Worm (Caenorhabditis elegans): Measurements from ENCODE around the gene C50F4.9.

DNA sequence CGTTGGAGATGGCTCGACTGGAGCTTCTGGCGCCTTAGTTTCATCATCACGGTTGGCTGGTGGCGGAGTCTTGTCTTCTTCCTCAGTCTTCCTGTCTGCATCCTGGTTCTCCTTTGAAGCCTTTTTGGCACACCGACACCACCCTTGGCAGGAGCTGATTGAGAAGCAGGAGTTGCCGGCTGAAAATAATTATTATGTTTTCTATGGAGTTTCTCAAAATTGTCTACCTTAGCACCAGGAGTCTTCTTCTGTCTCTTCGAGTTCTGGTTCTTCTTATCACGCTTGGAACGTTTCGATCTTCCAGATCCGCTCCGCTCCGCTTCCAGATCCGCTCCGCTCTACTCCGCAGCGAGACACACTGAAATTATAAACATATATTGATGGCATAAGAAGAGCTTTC is 43.4 kb downstream of the C50F4.9 start, which contains the start of gene K06A4.6:
- TF ChIP-seq ztf-4 (tag; optimal IDR thresholded peaks at IDR 0.05), result no peak
- no peak for TF ChIP-seq skn-1 (tag; optimal IDR thresholded peaks at IDR 0.05)
- TF ChIP-seq ceh-82 (tag; optimal IDR thresholded peaks at IDR 0.05), result no peak
- TF ChIP-seq sea-2 (GFP tag; optimal IDR thresholded peaks at IDR 0.05), result no peak
- TF ChIP-seq tbx-2 (tag; optimal IDR thresholded peaks at IDR 0.05), result no peak

All from whole organism, L3 larva.